Worm (Caenorhabditis elegans): ENCODE data around the gene R144.6.

Gene R144.6

ce11 chrIII:5030629-5031028 lies 26.1 kb upstream of the R144.6 start, which contains the start of gene klp-6:
Gene klp-6, plus strand, starts transcription at chrIII:5030929.
- TF ChIP-seq pha-4 (GFP tag; IDR thresholded peaks at IDR 0.05) (no peak), pha-4 (tag; optimal IDR thresholded peaks at IDR 0.05) (no peak), tag-97 (GFP tag; IDR thresholded peaks at IDR 0.05) (no peak), lin-1 (GFP tag; IDR thresholded peaks at IDR 0.05) (no peak), lsy-2 (tag; optimal IDR thresholded peaks at IDR 0.05) (no peak), unc-39 (tag; optimal IDR thresholded peaks at IDR 0.05) (no peak), duxl-1 (tag; optimal IDR thresholded peaks at IDR 0.05; ENCODE audit: poor library complexity) (no peak), nhr-41 (GFP tag; IDR thresholded peaks at IDR 0.05) (no peak), zag-1 (tag; optimal IDR thresholded peaks at IDR 0.05) (no peak), ceh-20 (GFP tag; IDR thresholded peaks at IDR 0.05) (no peak), lin-38 (GFP tag; IDR thresholded peaks at IDR 0.05) (no peak), nhr-28 (tag; optimal IDR thresholded peaks at IDR 0.05) (no peak), jun-1 (tag; optimal IDR thresholded peaks at IDR 0.05) (no peak), F10B5.3 (tag; optimal IDR thresholded peaks at IDR 0.05) (no peak), ztf-7 (tag; optimal IDR thresholded peaks at IDR 0.05) (no peak)

- TF ChIP-seq dmd-9 (GFP tag; IDR thresholded peaks at IDR 0.05) = no peak
- TF ChIP-seq lin-38 (GFP tag; IDR thresholded peaks at IDR 0.05) = 0 out of 2 replicates have a peak, but pooled peaks have one; percentile 11
- TF ChIP-seq pha-4 (GFP tag; IDR thresholded peaks at IDR 0.05) = no peak
- no peak for TF ChIP-seq pha-4 (tag; optimal IDR thresholded peaks at IDR 0.05)
- no peak for TF ChIP-seq attf-4 (tag; optimal IDR thresholded peaks at IDR 0.05)
- peak; percentile 78 for TF ChIP-seq aha-1 (tag)
- TF ChIP-seq T26A8.4 (GFP tag; IDR thresholded peaks at IDR 0.05) = peak; percentile 49; the same call in 1 of the 2 replicates
Observed at ce11 chrIII:5027219-5027618, 22.7 kb upstream of the R144.6 start.

- peak in 1 of 2 experiments; percentile 60 for TF ChIP-seq unc-62 (GFP tag; optimal IDR thresholded peaks at IDR 0.05 in 1 of 2)
- TF ChIP-seq unc-62 (tag; optimal IDR thresholded peaks at IDR 0.05) = no peak
- no peak for TF ChIP-seq duxl-1 (tag; optimal IDR thresholded peaks at IDR 0.05; ENCODE audit: poor library complexity)
- TF ChIP-seq aha-1 (tag) = peak; percentile 53
- TF ChIP-seq nhr-102 (tag; optimal IDR thresholded peaks at IDR 0.05) = no peak
- no peak for TF ChIP-seq madf-5 (GFP tag; IDR thresholded peaks at IDR 0.05)
Observed at ce11 chrIII:5026366-5026765, 21.8 kb upstream of the R144.6 start.

ce11 chrIII:5025136-5025629 lies 20.7 kb upstream of the R144.6 start:
- TF ChIP-seq dmd-9 (GFP tag; IDR thresholded peaks at IDR 0.05) (no peak), dmd-8 (GFP tag; IDR thresholded peaks at IDR 0.05) (no peak), ceh-28 (tag; optimal IDR thresholded peaks at IDR 0.05) (no peak), mdl-1 (tag; optimal IDR thresholded peaks at IDR 0.05) (no peak), nhr-102 (tag; optimal IDR thresholded peaks at IDR 0.05) (peak; percentile 53), Y75B8A.6 (GFP tag; IDR thresholded peaks at IDR 0.05) (peak; percentile 79; the same call in 1 of the 2 replicates), jun-1 (tag; optimal IDR thresholded peaks at IDR 0.05) (peak; percentile 8), lir-3 (tag; optimal IDR thresholded peaks at IDR 0.05) (no peak), hlh-30 (tag; optimal IDR thresholded peaks at IDR 0.05; ENCODE audit: insufficient read depth) (no peak), lin-29 (GFP tag; IDR thresholded peaks at IDR 0.05) (no peak), ceh-82 (tag; optimal IDR thresholded peaks at IDR 0.05) (no peak), lin-38 (GFP tag; IDR thresholded peaks at IDR 0.05) (peak; percentile 55; the same call in 1 of the 2 replicates), tag-97 (GFP tag; IDR thresholded peaks at IDR 0.05) (no peak), F10B5.3 (tag; optimal IDR thresholded peaks at IDR 0.05) (no peak), Y48G9A.11 (GFP tag; IDR thresholded peaks at IDR 0.05) (peak; percentile 17; the same call in 1 of the 2 replicates), vab-7 (GFP tag; IDR thresholded peaks at IDR 0.05) (no peak; the same call in 1 of the 2 replicates), dve-1 (tag; optimal IDR thresholded peaks at IDR 0.05; ENCODE audit: insufficient read depth) (peak; percentile 27), D1046.2 (GFP tag; IDR thresholded peaks at IDR 0.05) (no peak), hif-1 (tag; optimal IDR thresholded peaks at IDR 0.05) (peak in 1 of 2 experiments; percentile 43), mdt-29 (GFP tag; IDR thresholded peaks at IDR 0.05) (0 out of 2 replicates have a peak, but pooled peaks have one; percentile 43), skn-1 (tag; optimal IDR thresholded peaks at IDR 0.05) (no peak), ceh-62 (tag; optimal IDR thresholded peaks at IDR 0.05) (no peak), snpc-1.2 (GFP tag; IDR thresholded peaks at IDR 0.05) (peak; percentile 41; the same call in 1 of the 2 replicates), nhr-11 (tag; optimal IDR thresholded peaks at IDR 0.05) (no peak), ceh-44 (GFP tag; IDR thresholded peaks at IDR 0.05) (no peak), unc-130 (GFP tag; optimal IDR thresholded peaks at IDR 0.05) (no peak), mep-1 (tag; optimal IDR thresholded peaks at IDR 0.05) (peak; percentile 53), daf-8 (GFP tag; IDR thresholded peaks at IDR 0.05) (no peak)

Data from whole organism, L4 larva.